Worm (Caenorhabditis elegans) whole organism, L2 larva: ENCODE measurements around the gene F46C5.9.

Experiments used
- Y55F3AM.14 ChIP-seq: fragments of 200-800 bp; sonication (Bioruptor generic); optimal IDR thresholded peaks from 2 replicates; lab custom pipeline; 2018; ENCODE audit warnings: mild to moderate bottlenecking, missing genetic modification characterization, missing compliant biosample characterization
- ceh-82 ChIP-seq: fragments of 150-350 bp; optimal IDR thresholded peaks from 2 replicates; lab custom pipeline; 2014; ENCODE audit warnings: missing biosample characterization, missing genetic modification characterization
- egl-27 ChIP-seq: sonication (generic microtip); optimal IDR thresholded peaks from 3 replicates; lab custom pipeline; 2017; ENCODE audit warnings: missing biosample characterization, missing genetic modification reagents, missing genetic modification characterization
- gmeb-1 ChIP-seq: fragments of 150-350 bp; optimal IDR thresholded peaks from 2 replicates; lab custom pipeline; 2014; ENCODE audit warnings: missing biosample characterization, missing genetic modification characterization
- lsy-2 ChIP-seq, 2 experiments: fragments of 150-350 bp in 1 of 2; sonication (generic microtip) in 1 of 2; optimal IDR thresholded peaks; 2 replicates each; lab custom pipeline; 2014 to 2017; ENCODE audit warnings: missing biosample characterization in 2 of 2, missing genetic modification characterization in 2 of 2
- mdl-1 ChIP-seq, 2 experiments: fragments of 150-350 bp in 1 of 2; sonication (generic microtip) in 1 of 2; optimal IDR thresholded peaks; 2 replicates each; lab custom pipeline; 2017; ENCODE audit warnings: missing biosample characterization in 2 of 2, missing genetic modification characterization in 2 of 2
- nhr-237 ChIP-seq: fragments of 150-350 bp; optimal IDR thresholded peaks from 2 replicates; lab custom pipeline; 2014; ENCODE audit warnings: missing biosample characterization, missing genetic modification characterization
- skn-1 ChIP-seq: sonication (generic microtip); optimal IDR thresholded peaks from 2 replicates; lab custom pipeline; 2017; ENCODE audit warnings: missing biosample characterization, missing genetic modification characterization

ce11 chrII:8761739-8762138 lies 48.8 kb downstream of the F46C5.9 start:
- TF ChIP-seq lsy-2 (tag; optimal IDR thresholded peaks at IDR 0.05; lab: Kevin White, UChicago) (no peak), gmeb-1 (tag; lab: Kevin White, UChicago) (no peak), mdl-1 (tag; optimal IDR thresholded peaks at IDR 0.05; lab: Kevin White, UChicago) (no peak), skn-1 (no peak), Y55F3AM.14 (GFP tag; lab: Kevin White, UChicago) (no peak), egl-27 (no peak), nhr-237 (tag; lab: Kevin White, UChicago) (no peak), ceh-82 (no peak)
